Worm (Caenorhabditis elegans) whole organism, L4/young adult: ENCODE data around the gene D2045.8.

ENCODE experiments used
- dao-5 ChIP-seq: sonication (generic microtip); optimal IDR thresholded peaks from 2 replicates; lab custom pipeline; 2016; ENCODE audit warnings: missing genotype, missing genetic modification characterization, moderate library complexity, missing compliant biosample characterization
- him-1 ChIP-seq: sonication (generic microtip); optimal IDR thresholded peaks from 2 replicates; lab custom pipeline; 2016; ENCODE audit warnings: missing genotype, missing genetic modification reagents, missing genetic modification characterization, missing compliant biosample characterization

DNA sequence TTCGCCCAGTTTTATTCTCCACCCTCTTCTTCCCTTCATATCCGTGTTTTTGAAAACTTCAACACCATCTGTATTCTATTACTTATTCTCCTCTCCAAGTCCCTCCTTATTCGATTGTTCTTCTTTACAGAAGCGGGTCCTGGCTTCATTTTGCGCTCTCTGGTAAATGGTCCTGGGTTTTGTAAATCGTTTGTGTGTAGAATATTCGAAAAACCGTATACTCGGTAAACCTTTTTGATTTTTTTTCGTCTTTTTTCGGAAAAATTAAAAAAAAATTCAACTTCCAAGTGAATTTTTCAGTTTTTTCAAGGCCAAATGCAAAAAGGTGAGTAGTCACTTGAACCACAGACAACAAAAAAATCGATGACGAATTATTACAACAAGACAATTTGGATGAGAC lies 7.1 kb upstream of the D2045.8 start, which contains the start of gene D2045.9:
- no peak for TF ChIP-seq dao-5 (tag; lab: Kevin White, UChicago)
- TF ChIP-seq him-1 (tag; lab: Kevin White, UChicago) = no peak
